Worm (Caenorhabditis elegans): Measurements from ENCODE around the gene T19H12.6.

T19H12.6 gene

ce11 chrV:4826710-4827380 is 50.6 kb downstream of the T19H12.6 start, which contains the start of the genes hsp-6 and C37H5.5 (continued):
- peak; percentile 68 for TF ChIP-seq T26A8.4 (GFP tag; IDR thresholded peaks at IDR 0.05)
- TF ChIP-seq lin-13 (GFP tag; optimal IDR thresholded peaks at IDR 0.05): peak; percentile 86
- no peak for TF ChIP-seq dmd-8 (GFP tag; IDR thresholded peaks at IDR 0.05)
- TF ChIP-seq hlh-11 (tag; optimal IDR thresholded peaks at IDR 0.05): peak; percentile 87
- peak; percentile 79 for TF ChIP-seq lin-38 (GFP tag; IDR thresholded peaks at IDR 0.05)
- peak; percentile 78 for TF ChIP-seq nhr-28 (tag; optimal IDR thresholded peaks at IDR 0.05)
- peak; percentile 41; the same call in 1 of the 2 replicates for TF ChIP-seq zfp-3 (GFP tag; conservative IDR thresholded peaks at IDR 0.05)
- TF ChIP-seq skn-1 (tag; optimal IDR thresholded peaks at IDR 0.05): no peak
- TF ChIP-seq ceh-20 (GFP tag; IDR thresholded peaks at IDR 0.05): peak; percentile 66; the same call in 1 of the 2 replicates
- no peak for TF ChIP-seq daf-12 (tag; optimal IDR thresholded peaks at IDR 0.05)
- TF ChIP-seq zip-2 (tag; optimal IDR thresholded peaks at IDR 0.05): no peak
- peak; percentile 59 for TF ChIP-seq nhr-102 (tag; optimal IDR thresholded peaks at IDR 0.05)
- TF ChIP-seq duxl-1 (tag; optimal IDR thresholded peaks at IDR 0.05; ENCODE audit: poor library complexity): peak; percentile 40
- TF ChIP-seq dmd-6 (GFP tag; IDR thresholded peaks at IDR 0.05): peak; percentile 69
- TF ChIP-seq mxl-2 (GFP tag; conservative IDR thresholded peaks at IDR 0.05): no peak
- no peak for TF ChIP-seq dmd-9 (GFP tag; IDR thresholded peaks at IDR 0.05)
- TF ChIP-seq mxl-3 (GFP tag; optimal IDR thresholded peaks at IDR 0.05): peak; percentile 24
- 0 out of 2 replicates have a peak, but pooled peaks have one; percentile 64 for TF ChIP-seq Y105C5A.15 (GFP tag; IDR thresholded peaks at IDR 0.05)
- peak; percentile 64; the same call in 1 of the 2 replicates for TF ChIP-seq nhr-42 (GFP tag; IDR thresholded peaks at IDR 0.05)
- peak; percentile 73 for TF ChIP-seq fkh-10 (GFP tag; optimal IDR thresholded peaks at IDR 0.05)
- TF ChIP-seq pha-4 (GFP tag; IDR thresholded peaks at IDR 0.05): peak; percentile 70
- TF ChIP-seq pha-4 (tag; optimal IDR thresholded peaks at IDR 0.05): no peak
- TF ChIP-seq dve-1 (tag; optimal IDR thresholded peaks at IDR 0.05; ENCODE audit: insufficient read depth): peak; percentile 92
- 0 out of 2 replicates have a peak, but pooled peaks have one; percentile 18 for TF ChIP-seq ZK337.2 (GFP tag; IDR thresholded peaks at IDR 0.05)
- no peak for TF ChIP-seq R02D3.7 (tag; optimal IDR thresholded peaks at IDR 0.05)
- no peak for TF ChIP-seq D1046.2 (GFP tag; IDR thresholded peaks at IDR 0.05)
- TF ChIP-seq unc-39 (tag; optimal IDR thresholded peaks at IDR 0.05): no peak
- TF ChIP-seq ceh-82 (tag; optimal IDR thresholded peaks at IDR 0.05): no peak
- TF ChIP-seq nhr-25 (tag; optimal IDR thresholded peaks at IDR 0.05; ENCODE audit: borderline replicate concordance, insufficient read depth): no peak
- TF ChIP-seq ama-1 (optimal IDR thresholded peaks at IDR 0.05): peak; percentile 26
- peak; percentile 79 for TF ChIP-seq nhr-77 (tag; optimal IDR thresholded peaks at IDR 0.05)
- TF ChIP-seq nhr-237 (tag; optimal IDR thresholded peaks at IDR 0.05): no peak
- peak; percentile 59; the same call in 1 of the 2 replicates for TF ChIP-seq arid-1 (GFP tag; conservative IDR thresholded peaks at IDR 0.05)
- TF ChIP-seq rbr-2 (tag; optimal IDR thresholded peaks at IDR 0.05): peak; percentile 75
- peak; percentile 69 for TF ChIP-seq dpl-1 (GFP tag; optimal IDR thresholded peaks at IDR 0.05)
- peak in 1 of 2 experiments; percentile 24 for TF ChIP-seq daf-16 (GFP tag; optimal IDR thresholded peaks at IDR 0.05)
- peak; percentile 56 for TF ChIP-seq daf-16 (tag; optimal IDR thresholded peaks at IDR 0.05)
- no peak for TF ChIP-seq zag-1 (tag; optimal IDR thresholded peaks at IDR 0.05)
- 0 out of 2 replicates have a peak, but pooled peaks have one; percentile 36 for TF ChIP-seq vab-7 (GFP tag; IDR thresholded peaks at IDR 0.05)
- peak; percentile 88 for TF ChIP-seq nhr-6 (tag; optimal IDR thresholded peaks at IDR 0.05)
- TF ChIP-seq madf-5 (GFP tag; IDR thresholded peaks at IDR 0.05): no peak
- TF ChIP-seq daf-19 (GFP tag; conservative IDR thresholded peaks at IDR 0.05): no peak
- TF ChIP-seq php-3 (GFP tag; IDR thresholded peaks at IDR 0.05): 0 out of 2 replicates have a peak, but pooled peaks have one; percentile 29
- TF ChIP-seq zip-11 (GFP tag; IDR thresholded peaks at IDR 0.05): no peak
